Fruit fly (Drosophila melanogaster): ENCODE data around the gene Phf5a.
A peak's percentile ranks its signal among the peaks of the same experiment; 100 is the strongest.

Gene Phf5a

dm6 chr2L:6494405-6494816, 3.8 kb upstream of the Phf5a start, which contains the start of gene CG9547 (continued):
- no peak for TF ChIP-seq CG14965 (GFP tag; optimal IDR thresholded peaks at IDR 0.05; ENCODE audit: borderline replicate concordance)
- TF ChIP-seq Nf-YC (tag; optimal IDR thresholded peaks at IDR 0.05): peak; percentile 23
- no peak for TF ChIP-seq CG12219 (GFP tag; optimal IDR thresholded peaks at IDR 0.05)
- peak; percentile 26 for TF ChIP-seq cwo (GFP tag; optimal IDR thresholded peaks at IDR 0.05)
- TF ChIP-seq CG9215 (GFP tag; IDR thresholded peaks at IDR 0.05): no peak
- peak; percentile 4 for TF ChIP-seq ems (GFP tag; optimal IDR thresholded peaks at IDR 0.05)
- peak; percentile 54 for TF ChIP-seq run (tag; optimal IDR thresholded peaks at IDR 0.05)
- peak; percentile 68 for TF ChIP-seq CG6765 (GFP tag; optimal IDR thresholded peaks at IDR 0.05)
- no peak for TF ChIP-seq CG17802 (tag; optimal IDR thresholded peaks at IDR 0.05)
- TF ChIP-seq sim (GFP tag; IDR thresholded peaks at IDR 0.05): no peak
- no peak for TF ChIP-seq CG32772 (GFP tag; IDR thresholded peaks at IDR 0.05)
- no peak for TF ChIP-seq CG7372 (GFP tag; IDR thresholded peaks at IDR 0.05)
- TF ChIP-seq CG16813 (GFP tag; IDR thresholded peaks at IDR 0.05; ENCODE audit: partially characterized antibody): no peak
- TF ChIP-seq tup (GFP tag; optimal IDR thresholded peaks at IDR 0.05): no peak
- TF ChIP-seq sna (GFP tag; IDR thresholded peaks at IDR 0.05; ENCODE audit: partially characterized antibody): no peak; the same call in 1 of the 2 replicates
- no peak for TF ChIP-seq CG3407 (GFP tag; optimal IDR thresholded peaks at IDR 0.05)
- TF ChIP-seq CG16779 (GFP tag; IDR thresholded peaks at IDR 0.05): no peak
- no peak for TF ChIP-seq CG17186 (GFP tag; optimal IDR thresholded peaks at IDR 0.05)
- peak in 1 of 2 experiments; percentile 80 for TF ChIP-seq Pdp1 (GFP tag; optimal IDR thresholded peaks at IDR 0.05)
- TF ChIP-seq tio (GFP tag; optimal IDR thresholded peaks at IDR 0.05): no peak
- TF ChIP-seq odd (GFP tag; optimal IDR thresholded peaks at IDR 0.05): peak; percentile 25
- TF ChIP-seq eve (GFP tag; optimal IDR thresholded peaks at IDR 0.05): no peak
- TF ChIP-seq fru (optimal IDR thresholded peaks at IDR 0.05): no peak
- TF ChIP-seq ftz-f1 (GFP tag; optimal IDR thresholded peaks at IDR 0.05): peak; percentile 25
- no peak for TF ChIP-seq nerfin-1 (tag; optimal IDR thresholded peaks at IDR 0.05)
- TF ChIP-seq Opbp (GFP tag; IDR thresholded peaks at IDR 0.05; ENCODE audit: partially characterized antibody): no peak
- TF ChIP-seq sd (tag; optimal IDR thresholded peaks at IDR 0.05): peak; percentile 93
- no peak for TF ChIP-seq CG31388 (GFP tag; optimal IDR thresholded peaks at IDR 0.05)
- TF ChIP-seq Hr78 (GFP tag; optimal IDR thresholded peaks at IDR 0.05): peak in 1 of 2 experiments; percentile 60
- no peak for TF ChIP-seq CG7271 (tag; optimal IDR thresholded peaks at IDR 0.05)
- no peak for TF ChIP-seq CG4328 (GFP tag; optimal IDR thresholded peaks at IDR 0.05)
- no peak for TF ChIP-seq Sin3A (optimal IDR thresholded peaks at IDR 0.05)
- TF ChIP-seq nau (GFP tag; optimal IDR thresholded peaks at IDR 0.05): peak; percentile 21
- no peak for TF ChIP-seq CG11398 (GFP tag; optimal IDR thresholded peaks at IDR 0.05)
- no peak for TF ChIP-seq CG8089 (GFP tag; optimal IDR thresholded peaks at IDR 0.05)
- no peak for TF ChIP-seq CG11085 (GFP tag; IDR thresholded peaks at IDR 0.05)
- no peak for TF ChIP-seq ash1 (GFP tag; optimal IDR thresholded peaks at IDR 0.05)
- peak; percentile 6 for TF ChIP-seq B-H2 (GFP tag; optimal IDR thresholded peaks at IDR 0.05)
- no peak for TF ChIP-seq CG1792 (GFP tag; optimal IDR thresholded peaks at IDR 0.05)
- no peak for TF ChIP-seq CG8944 (GFP tag; optimal IDR thresholded peaks at IDR 0.05)
- no peak for TF ChIP-seq croc (GFP tag; conservative IDR thresholded peaks at IDR 0.05)
- peak; percentile 60 for TF ChIP-seq CG13287 (GFP tag; IDR thresholded peaks at IDR 0.05; ENCODE audit: partially characterized antibody)
- TF ChIP-seq sisA (GFP tag; IDR thresholded peaks at IDR 0.05): no peak
- no peak for TF ChIP-seq CG18011 (GFP tag; optimal IDR thresholded peaks at IDR 0.05)
- TF ChIP-seq CG9797 (GFP tag; optimal IDR thresholded peaks at IDR 0.05): no peak
- TF ChIP-seq CG4820 (GFP tag; optimal IDR thresholded peaks at IDR 0.05): no peak
- no peak for TF ChIP-seq Ets65A (GFP tag)
- no peak for TF ChIP-seq CG8765 (GFP tag; IDR thresholded peaks at IDR 0.05)
- no peak for TF ChIP-seq CG17612 (GFP tag; IDR thresholded peaks at IDR 0.05)
- TF ChIP-seq hkb (optimal IDR thresholded peaks at IDR 0.05): no peak
- peak; percentile 32; the same call in 1 of the 2 replicates for TF ChIP-seq hkb (GFP tag; IDR thresholded peaks at IDR 0.05)
- TF ChIP-seq CG2889 (GFP tag; IDR thresholded peaks at IDR 0.05): no peak
